Worm (Caenorhabditis elegans) whole organism, young adult: ENCODE data around the gene R08F11.4.

ENCODE experiments used
- C06A6.2 ChIP-seq: fragments of 200-800 bp; sonication (Bioruptor generic); conservative IDR thresholded peaks from 2 replicates; pipeline ENCODE4 v1.3.6; 2022; ENCODE audit warnings: missing genetic modification characterization, missing compliant biosample characterization
- C17E4.6 ChIP-seq: fragments of 200-800 bp; sonication (Bioruptor generic); IDR thresholded peaks from 2 replicates; pipeline ENCODE4 v1.3.6; 2022; ENCODE audit warnings: missing genetic modification reagents, missing genetic modification characterization, missing compliant biosample characterization
- D2030.7 ChIP-seq: fragments of 200-800 bp; sonication (Bioruptor generic); IDR thresholded peaks from 2 replicates; pipeline ENCODE4 v1.3.6; 2022; ENCODE audit warnings: missing genetic modification reagents, missing genetic modification characterization, missing compliant biosample characterization
- F52B5.7 ChIP-seq: sonication (generic microtip); optimal IDR thresholded peaks from 2 replicates; lab custom pipeline; 2016; ENCODE audit warnings: mild to moderate bottlenecking, missing genetic modification characterization, missing compliant biosample characterization
- T07F8.4 ChIP-seq: sonication (generic microtip); optimal IDR thresholded peaks from 2 replicates; lab custom pipeline; 2016; ENCODE audit warnings: mild to moderate bottlenecking, missing genetic modification characterization, moderate library complexity, missing compliant biosample characterization
- ZK185.1 ChIP-seq: sonication (generic microtip); optimal IDR thresholded peaks from 2 replicates; lab custom pipeline; 2016; ENCODE audit warnings: mild to moderate bottlenecking, missing genetic modification characterization, missing compliant biosample characterization; ENCODE audit not compliant: poor library complexity, severe bottlenecking
- aptf-2 ChIP-seq: fragments of 200-800 bp; sonication (Bioruptor generic); conservative IDR thresholded peaks from 2 replicates; pipeline ENCODE4 v1.3.6; 2022; ENCODE audit warnings: missing genetic modification reagents, missing genetic modification characterization, missing compliant biosample characterization
- attf-5 ChIP-seq: fragments of 200-800 bp; sonication (Bioruptor generic); optimal IDR thresholded peaks from 2 replicates; lab custom pipeline; 2018; ENCODE audit warnings: mild to moderate bottlenecking, missing genetic modification characterization, missing compliant biosample characterization
- cebp-1 ChIP-seq, 2 experiments: fragments of 200-800 bp in 1 of 2; sonication (Bioruptor generic) in 1 of 2; sonication (generic microtip) in 1 of 2; IDR thresholded peaks in 1 of 2; optimal IDR thresholded peaks in 1 of 2; 2 replicates each; pipeline versions ENCODE4 v1.3.6 to Lab custom; 2017 to 2022; ENCODE audit warnings: missing compliant biosample characterization in 2 of 2, missing genetic modification characterization in 2 of 2, mild to moderate bottlenecking in 1 of 2, missing genetic modification reagents in 1 of 2, moderate library complexity in 1 of 2
- ceh-27 ChIP-seq: fragments of 200-800 bp; sonication (Bioruptor generic); optimal IDR thresholded peaks from 2 replicates; lab custom pipeline; 2018; ENCODE audit warnings: mild to moderate bottlenecking, missing genetic modification characterization, moderate library complexity, missing compliant biosample characterization
- ceh-40 ChIP-seq: fragments of 200-800 bp; sonication (Bioruptor generic); IDR thresholded peaks from 2 replicates; pipeline ENCODE4 v1.3.6; 2022; ENCODE audit warnings: missing genetic modification characterization, missing compliant biosample characterization
- ekl-4 ChIP-seq: fragments of 200-800 bp; sonication (Bioruptor generic); IDR thresholded peaks from 2 replicates; pipeline ENCODE4 v1.3.6; 2022; ENCODE audit warnings: missing genetic modification reagents, missing genetic modification characterization, missing compliant biosample characterization
- fkh-3 ChIP-seq: sonication (generic microtip); optimal IDR thresholded peaks from 2 replicates; lab custom pipeline; 2016; ENCODE audit warnings: mild to moderate bottlenecking, missing genetic modification characterization, missing compliant biosample characterization
- hlh-26 ChIP-seq: fragments of 200-800 bp; sonication (Bioruptor generic); conservative IDR thresholded peaks from 2 replicates; pipeline ENCODE4 v1.3.6; 2022; ENCODE audit warnings: missing genetic modification reagents, missing genetic modification characterization, missing compliant biosample characterization
- hmg-1.2 ChIP-seq: fragments of 200-800 bp; sonication (Bioruptor generic); IDR thresholded peaks from 2 replicates; pipeline ENCODE4 v1.3.6; 2022; ENCODE audit warnings: missing genetic modification reagents, missing genetic modification characterization, missing compliant biosample characterization
- hrde-1 ChIP-seq: sonication (generic microtip); optimal IDR thresholded peaks from 2 replicates; lab custom pipeline; 2016; ENCODE audit warnings: missing genetic modification characterization, mild to moderate bottlenecking, missing compliant biosample characterization, moderate library complexity, missing genotype, missing genetic modification reagents, borderline replicate concordance
- lag-1 ChIP-seq: fragments of 200-800 bp; sonication (Bioruptor generic); IDR thresholded peaks from 2 replicates; pipeline ENCODE4 v1.3.6; 2022; ENCODE audit warnings: missing genetic modification reagents, missing genetic modification characterization, missing compliant biosample characterization
- let-526 ChIP-seq: fragments of 200-800 bp; sonication (Bioruptor generic); IDR thresholded peaks from 2 replicates; pipeline ENCODE4 v1.3.6; 2022; ENCODE audit warnings: missing genetic modification reagents, missing genetic modification characterization, missing compliant biosample characterization
- lin-26 ChIP-seq: fragments of 200-800 bp; sonication (Bioruptor generic); IDR thresholded peaks from 2 replicates; pipeline ENCODE4 v1.3.6; 2022; ENCODE audit warnings: missing genetic modification reagents, missing genetic modification characterization, missing compliant biosample characterization
- lin-35 ChIP-seq, 3 experiments: fragments of 150-350 bp in 2 of 3; sonication (generic microtip) in 1 of 3; optimal IDR thresholded peaks; 2 replicates each; lab custom pipeline; 2014 to 2018; ENCODE audit warnings: missing biosample characterization in 3 of 3, missing genetic modification characterization in 3 of 3, missing genetic modification reagents in 3 of 3
- madf-6 ChIP-seq: fragments of 200-800 bp; sonication (Bioruptor generic); IDR thresholded peaks from 2 replicates; pipeline ENCODE4 v1.3.6; 2022; ENCODE audit warnings: missing genetic modification reagents, missing genetic modification characterization, missing compliant biosample characterization
- mel-28 ChIP-seq: sonication (generic microtip); optimal IDR thresholded peaks from 2 replicates; lab custom pipeline; 2016; ENCODE audit warnings: borderline replicate concordance, mild to moderate bottlenecking, missing genetic modification characterization, missing compliant biosample characterization
- nfya-1 ChIP-seq: sonication (generic microtip); optimal IDR thresholded peaks from 2 replicates; lab custom pipeline; 2017; ENCODE audit warnings: antibody characterized with exemption, missing compliant biosample characterization, missing genetic modification characterization, borderline replicate concordance; ENCODE audit not compliant: insufficient read depth
- nfya-2 ChIP-seq: fragments of 200-800 bp; sonication (Bioruptor generic); IDR thresholded peaks from 2 replicates; pipeline ENCODE4 v1.3.6; 2022; ENCODE audit warnings: missing genetic modification reagents, missing genetic modification characterization, missing compliant biosample characterization
- nhr-179 ChIP-seq: sonication (generic microtip); optimal IDR thresholded peaks from 2 replicates; lab custom pipeline; 2016; ENCODE audit warnings: mild to moderate bottlenecking, missing genetic modification characterization, missing compliant biosample characterization
- nhr-90 ChIP-seq: sonication (generic microtip); optimal IDR thresholded peaks from 2 replicates; lab custom pipeline; 2016; ENCODE audit warnings: missing genotype, mild to moderate bottlenecking, missing genetic modification characterization, missing compliant biosample characterization
- rec-8 ChIP-seq, 2 experiments: sonication (generic microtip); optimal IDR thresholded peaks; 2 replicates each; lab custom pipeline; 2016; ENCODE audit warnings: mild to moderate bottlenecking in 2 of 2, missing genetic modification characterization in 2 of 2, missing genetic modification reagents in 2 of 2, missing genotype in 2 of 2, missing biosample characterization in 1 of 2, missing compliant biosample characterization in 1 of 2, moderate library complexity in 1 of 2
- tbp1 ChIP-seq: fragments of 200-800 bp; sonication (Bioruptor generic); optimal IDR thresholded peaks from 2 replicates; lab custom pipeline; 2018; ENCODE audit warnings: mild to moderate bottlenecking, missing genetic modification characterization, missing compliant biosample characterization
- tbx-9 ChIP-seq: sonication (generic microtip); optimal IDR thresholded peaks from 2 replicates; lab custom pipeline; 2016; ENCODE audit warnings: borderline replicate concordance, missing genetic modification characterization, inconsistent platforms, missing compliant biosample characterization
- xnd-1 ChIP-seq: sonication (generic microtip); optimal IDR thresholded peaks from 2 replicates; lab custom pipeline; 2016; ENCODE audit warnings: missing genotype, missing genetic modification reagents, missing genetic modification characterization, missing compliant biosample characterization
- zim-3 ChIP-seq: sonication (generic microtip); optimal IDR thresholded peaks from 2 replicates; lab custom pipeline; 2017; ENCODE audit warnings: mild to moderate bottlenecking, missing genetic modification characterization, moderate library complexity, missing compliant biosample characterization

R08F11.4 gene

DNA sequence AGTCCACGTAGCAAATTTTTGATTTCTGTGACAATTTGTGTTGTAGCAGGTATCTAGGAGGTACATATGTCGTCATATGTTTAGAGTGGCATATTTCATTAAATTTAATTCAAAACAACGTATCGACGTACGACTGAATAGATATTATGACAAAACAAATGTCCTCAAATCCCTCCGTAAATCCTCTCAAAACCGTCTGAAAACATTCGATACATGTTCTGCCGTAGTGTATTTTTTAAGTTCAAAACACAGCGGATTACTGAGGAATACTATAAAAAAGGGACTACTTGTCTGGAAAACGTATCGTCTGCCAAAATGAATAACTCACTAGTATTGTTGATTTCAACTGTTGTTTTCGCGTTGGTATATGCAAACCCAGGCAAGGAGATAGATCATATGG, 37.1 kb downstream of the R08F11.4 start, which contains the start of gene R08E5.4:
Gene R08E5.4 (plus strand): TSS at position 301 of the 400 bp plus-strand sequence.
- TF ChIP-seq nfya-1 (tag; lab: Kevin White, UChicago), result no peak

DNA sequence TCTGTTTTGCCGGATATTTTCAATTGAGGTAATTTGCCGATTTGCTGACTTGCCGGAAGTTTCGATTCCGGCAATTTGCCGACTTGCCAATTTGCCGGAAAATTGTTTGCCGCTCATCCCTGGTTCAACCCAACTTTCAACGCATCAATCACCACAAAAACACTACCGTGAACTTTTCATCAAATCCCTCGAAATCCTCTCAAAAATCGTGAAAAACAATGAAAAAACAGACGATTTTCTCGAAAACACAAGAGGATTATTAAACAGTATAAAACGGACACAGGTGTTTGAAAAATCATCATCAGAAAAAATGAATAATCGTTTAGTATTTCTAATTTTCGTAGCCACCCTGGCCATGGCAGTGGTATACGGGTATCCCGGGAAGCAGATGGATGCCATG, 38.4 kb downstream of the R08F11.4 start, which contains the start of gene Y39H10A.1:
Gene Y39H10A.1 (plus strand): TSS at position 301 of the 400 bp plus-strand sequence.
- TF ChIP-seq nhr-90 (tag; lab: Kevin White, UChicago) (no peak), mel-28 (no peak), attf-5 (GFP tag; lab: Kevin White, UChicago) (no peak), hmg-1.2 (GFP tag; lab: Robert Waterston, UW) (no peak), tbp1 (GFP tag; lab: Kevin White, UChicago) (no peak), ceh-40 (no peak), F52B5.7 (no peak), nfya-2 (GFP tag; lab: Robert Waterston, UW) (no peak), zim-3 (no peak), cebp-1 (GFP tag; IDR thresholded peaks at IDR 0.05; lab: Robert Waterston, UW) (no peak), cebp-1 (tag; optimal IDR thresholded peaks at IDR 0.05; lab: Kevin White, UChicago) (no peak), D2030.7 (GFP tag; lab: Robert Waterston, UW) (no peak), lin-26 (GFP tag; lab: Robert Waterston, UW) (no peak), tbx-9 (tag; lab: Kevin White, UChicago) (no peak), ekl-4 (no peak), madf-6 (GFP tag; lab: Robert Waterston, UW) (no peak), lin-35 (GFP tag; optimal IDR thresholded peaks at IDR 0.05; lab: Kevin White, UChicago) (no peak), ceh-27 (GFP tag; lab: Kevin White, UChicago) (no peak), lag-1 (GFP tag; lab: Robert Waterston, UW) (no peak), C06A6.2 (GFP tag; lab: Robert Waterston, UW) (no peak)

DNA sequence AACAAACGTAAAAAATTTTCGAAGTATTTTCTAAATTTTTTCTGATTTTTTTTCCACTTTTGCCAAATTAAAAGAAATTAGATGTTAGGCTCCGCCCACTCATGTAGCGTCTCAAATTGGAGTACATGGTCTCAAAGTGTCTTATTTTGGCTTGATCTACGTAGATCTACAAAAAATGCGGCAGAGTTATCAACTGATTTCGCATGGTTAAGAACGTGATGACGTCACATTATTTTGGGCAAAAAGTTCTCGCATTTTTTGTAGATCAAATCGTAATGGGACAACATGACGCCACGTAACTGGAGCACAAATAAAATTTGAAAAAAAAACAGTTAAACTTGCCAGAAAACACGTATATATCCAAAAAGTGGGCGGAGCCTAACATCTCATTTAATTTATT, 43.5 kb downstream of the R08F11.4 start:
- TF ChIP-seq aptf-2 (GFP tag; lab: Robert Waterston, UW), result no peak
- no peak for TF ChIP-seq nhr-179 (tag; lab: Kevin White, UChicago)
- no peak for TF ChIP-seq hlh-26 (GFP tag; lab: Robert Waterston, UW)
- TF ChIP-seq rec-8 (tag; optimal IDR thresholded peaks at IDR 0.05; lab: Kevin White, UChicago), result no peak
- TF ChIP-seq ekl-4, result no peak
- no peak for TF ChIP-seq hrde-1 (tag; lab: Kevin White, UChicago)
- no peak for TF ChIP-seq cebp-1 (GFP tag; IDR thresholded peaks at IDR 0.05; lab: Robert Waterston, UW)
- TF ChIP-seq cebp-1 (tag; optimal IDR thresholded peaks at IDR 0.05; lab: Kevin White, UChicago), result no peak
- no peak for TF ChIP-seq ZK185.1
- TF ChIP-seq let-526, result no peak
- no peak for TF ChIP-seq T07F8.4 (tag; lab: Kevin White, UChicago)
- no peak for TF ChIP-seq fkh-3
- TF ChIP-seq C17E4.6 (GFP tag; lab: Robert Waterston, UW), result no peak
- no peak for TF ChIP-seq C06A6.2 (GFP tag; lab: Robert Waterston, UW)

- TF ChIP-seq xnd-1 (tag; lab: Kevin White, UChicago), result no peak
- TF ChIP-seq ceh-27 (GFP tag; lab: Kevin White, UChicago), result no peak
Measured at ce11 chrV:3760839-3761238, 44.5 kb downstream of the R08F11.4 start, which contains the start of gene oac-55. Gene oac-55 (plus strand): TSS chrV:3761139.
